Fruit fly (Drosophila melanogaster) whole organism, pupa: ENCODE results near the gene Jon99Ciii.

Source experiments
- CG14655 ChIP-seq: fragments of 200-800 bp; sonication (Bioruptor generic); optimal IDR thresholded peaks from 3 replicates; lab custom pipeline; 2017; ENCODE audit warnings: mild to moderate bottlenecking, missing biosample characterization, missing genetic modification reagents, missing genetic modification characterization
- CG34367 ChIP-seq: fragments of 200-800 bp; sonication (Bioruptor generic); optimal IDR thresholded peaks from 2 replicates; lab custom pipeline; 2018; ENCODE audit warnings: missing biosample characterization, mild to moderate bottlenecking, missing genetic modification characterization
- CG8301 ChIP-seq: fragments of 200-800 bp; sonication (Bioruptor generic); optimal IDR thresholded peaks from 2 replicates; lab custom pipeline; 2018; ENCODE audit warnings: missing biosample characterization, mild to moderate bottlenecking, missing genetic modification characterization
- CG9948 ChIP-seq: fragments of 200-800 bp; sonication (Bioruptor generic); optimal IDR thresholded peaks from 2 replicates; lab custom pipeline; 2018; ENCODE audit warnings: missing biosample characterization, mild to moderate bottlenecking, missing genetic modification characterization, moderate library complexity
- EcR ChIP-seq: fragments of 200-800 bp; sonication (Bioruptor generic); optimal IDR thresholded peaks from 3 replicates; lab custom pipeline; 2019; ENCODE audit warnings: missing biosample characterization, missing genetic modification characterization, mild to moderate bottlenecking, moderate library complexity, missing genetic modification reagents
- Pif1A ChIP-seq: fragments of 200-800 bp; sonication (Bioruptor generic); optimal IDR thresholded peaks from 3 replicates; lab custom pipeline; 2016; ENCODE audit warnings: missing biosample characterization, missing genetic modification characterization
- Snoo ChIP-seq: fragments of 200-800 bp; sonication (Bioruptor generic); optimal IDR thresholded peaks from 3 replicates; lab custom pipeline; 2017; ENCODE audit warnings: missing biosample characterization, mild to moderate bottlenecking, missing genetic modification characterization, inconsistent platforms

DNA sequence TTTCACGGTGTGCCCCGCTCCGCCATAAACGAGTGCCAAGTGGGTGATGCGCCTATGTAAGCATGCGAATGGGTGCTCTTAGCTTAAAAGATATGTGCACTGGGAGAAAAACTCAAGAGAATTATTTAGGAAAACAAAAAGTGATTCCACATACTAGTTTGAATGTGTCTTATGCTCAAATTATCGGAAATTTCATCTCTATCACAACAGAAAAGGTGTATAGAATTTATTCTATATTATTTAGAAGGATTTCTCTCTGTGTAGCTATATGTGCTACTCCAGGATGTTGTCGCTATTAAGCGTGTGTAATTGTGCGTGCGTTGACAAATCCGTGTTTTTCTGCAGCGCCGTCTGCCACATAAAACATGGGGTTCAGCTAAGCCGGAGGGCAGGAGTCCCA lies 37.3 kb downstream of the Jon99Ciii start:
- peak; percentile 9 for TF ChIP-seq CG14655 (GFP tag; lab: Kevin White, UChicago)
- TF ChIP-seq CG9948 (tag; lab: Kevin White, UChicago) = no peak
- no peak for TF ChIP-seq EcR (GFP tag; lab: Kevin White, UChicago)
- no peak for TF ChIP-seq Snoo (tag; lab: Kevin White, UChicago)
- no peak for TF ChIP-seq Pif1A
- TF ChIP-seq CG8301 (tag; lab: Kevin White, UChicago) = no peak
- no peak for TF ChIP-seq CG34367 (tag; lab: Kevin White, UChicago)
